Worm (Caenorhabditis elegans): Measurements from ENCODE around the gene C29H12.6.

The C29H12.6 gene

DNA sequence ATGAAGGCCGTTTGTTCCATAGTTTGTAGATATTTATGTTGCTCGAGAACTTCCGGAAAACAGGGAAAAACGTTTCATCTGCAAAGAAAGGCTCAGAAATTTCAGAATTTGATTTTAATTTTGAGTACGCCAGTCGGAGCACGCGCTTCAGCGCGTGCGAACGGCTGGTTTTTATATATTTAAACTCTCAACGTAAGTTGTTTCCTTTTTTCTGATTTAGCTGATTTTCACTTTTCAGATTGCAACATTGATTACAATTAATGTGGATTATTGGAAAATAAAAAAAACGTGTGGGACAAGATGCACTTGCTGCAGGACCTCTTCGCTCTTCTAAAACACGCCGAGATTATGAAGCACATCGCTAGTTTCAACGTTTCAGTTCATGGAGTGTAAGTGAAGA is 35.4 kb downstream of the C29H12.6 start, which contains the start of gene F21H12.3:
TSS of gene F21H12.3 (plus strand) at position 301 of the 400 bp plus-strand sequence.
- TF ChIP-seq egl-27 (tag; optimal IDR thresholded peaks at IDR 0.05) (no peak), nhr-237 (tag; optimal IDR thresholded peaks at IDR 0.05) (no peak), nhr-10 (tag; optimal IDR thresholded peaks at IDR 0.05) (no peak), snpc-4 (tag; optimal IDR thresholded peaks at IDR 0.05) (no peak), nhr-21 (tag; optimal IDR thresholded peaks at IDR 0.05) (no peak), elt-1 (tag; optimal IDR thresholded peaks at IDR 0.05) (no peak), mbf-1 (tag; optimal IDR thresholded peaks at IDR 0.05) (no peak), fos-1 (tag; optimal IDR thresholded peaks at IDR 0.05) (no peak), ztf-4 (tag; optimal IDR thresholded peaks at IDR 0.05) (no peak), lin-11 (tag; optimal IDR thresholded peaks at IDR 0.05) (no peak), ceh-16 (tag; optimal IDR thresholded peaks at IDR 0.05) (no peak), sma-3 (GFP tag; optimal IDR thresholded peaks at IDR 0.05) (no peak), lin-13 (GFP tag; optimal IDR thresholded peaks at IDR 0.05) (no peak), crh-2 (tag; optimal IDR thresholded peaks at IDR 0.05) (no peak), R02D3.7 (tag; optimal IDR thresholded peaks at IDR 0.05) (no peak), blmp-1 (tag; optimal IDR thresholded peaks at IDR 0.05; ENCODE audit: insufficient read depth) (no peak), alr-1 (tag; optimal IDR thresholded peaks at IDR 0.05) (no peak), sma-9 (GFP tag; optimal IDR thresholded peaks at IDR 0.05) (no peak), sma-9 (tag; optimal IDR thresholded peaks at IDR 0.05) (no peak)

ce11 chrII:6080743-6081142 is 37.3 kb downstream of the C29H12.6 start, which contains the start of gene fbf-1:
TSS of gene fbf-1 (minus strand) at chrII:6080843.
- TF ChIP-seq sma-9 (GFP tag; optimal IDR thresholded peaks at IDR 0.05): no peak
- TF ChIP-seq sma-9 (tag; optimal IDR thresholded peaks at IDR 0.05): no peak
- no peak for TF ChIP-seq lsy-2 (tag; optimal IDR thresholded peaks at IDR 0.05)
- no peak for TF ChIP-seq sma-3 (GFP tag; optimal IDR thresholded peaks at IDR 0.05)
- no peak for TF ChIP-seq ceh-82 (tag; optimal IDR thresholded peaks at IDR 0.05)
- TF ChIP-seq Y55F3AM.14 (GFP tag; optimal IDR thresholded peaks at IDR 0.05): no peak
- TF ChIP-seq ztf-4 (tag; optimal IDR thresholded peaks at IDR 0.05): no peak
- no peak for TF ChIP-seq gmeb-1 (tag; optimal IDR thresholded peaks at IDR 0.05)
- TF ChIP-seq ama-1 (optimal IDR thresholded peaks at IDR 0.05): no peak
- no peak for TF ChIP-seq peb-1 (tag; optimal IDR thresholded peaks at IDR 0.05)
- TF ChIP-seq skn-1 (tag; optimal IDR thresholded peaks at IDR 0.05): no peak
- TF ChIP-seq snpc-4 (tag; optimal IDR thresholded peaks at IDR 0.05): no peak
- TF ChIP-seq elt-1 (tag; optimal IDR thresholded peaks at IDR 0.05): no peak
- TF ChIP-seq fos-1 (tag; optimal IDR thresholded peaks at IDR 0.05): no peak
- TF ChIP-seq nhr-11 (tag; optimal IDR thresholded peaks at IDR 0.05): no peak
- TF ChIP-seq ztf-1 (GFP tag; conservative IDR thresholded peaks at IDR 0.05): no peak

DNA sequence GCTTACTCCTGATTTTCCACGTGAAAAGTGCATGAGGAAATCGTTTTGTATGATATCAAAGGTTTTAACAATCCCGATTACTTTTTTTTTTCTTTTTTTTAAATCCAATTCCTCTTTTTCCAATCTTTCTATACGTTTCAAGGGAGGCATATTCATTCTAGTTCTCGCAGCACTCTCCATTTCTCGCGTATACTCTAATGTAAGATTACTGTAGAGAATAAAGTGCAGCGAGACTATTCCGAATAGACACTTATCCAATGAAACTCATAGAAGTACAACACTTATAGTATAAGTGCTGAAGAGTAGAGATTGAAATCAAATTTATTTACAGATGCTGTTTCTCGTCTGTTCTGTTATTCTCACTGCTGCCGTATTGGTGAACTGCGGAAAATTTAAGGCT is 40.5 kb downstream of the C29H12.6 start, which contains the start of gene H12I13.6:
TSS of gene H12I13.6 (plus strand) at position 301 of the 400 bp plus-strand sequence.
- no peak for TF ChIP-seq ZK546.5 (tag; optimal IDR thresholded peaks at IDR 0.05)

DNA sequence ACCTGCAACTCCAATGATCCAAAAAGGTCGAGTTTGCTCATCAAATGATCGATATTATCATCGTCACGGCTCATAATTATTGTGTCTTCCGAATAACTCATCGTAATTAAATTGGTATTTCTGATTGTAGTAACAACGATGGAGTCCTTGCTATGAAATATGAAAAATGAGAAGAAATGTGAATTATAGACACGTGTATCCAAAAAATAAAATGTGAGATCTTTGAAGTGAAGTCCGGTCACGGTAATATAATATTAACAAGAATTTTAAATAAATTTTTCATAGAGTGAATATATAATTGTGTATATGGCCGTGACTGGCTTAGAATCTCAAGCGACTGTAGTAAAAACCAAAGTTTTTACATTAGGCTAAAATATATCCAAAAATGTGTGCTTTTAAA is 51.0 kb downstream of the C29H12.6 start, which contains the start of gene H12I13.1:
TSS of gene H12I13.1 (minus strand) at position 101 of the 400 bp plus-strand sequence.
- no peak for TF ChIP-seq sma-9 (GFP tag; optimal IDR thresholded peaks at IDR 0.05)
- TF ChIP-seq sma-9 (tag; optimal IDR thresholded peaks at IDR 0.05): no peak
- TF ChIP-seq R02D3.7 (tag; optimal IDR thresholded peaks at IDR 0.05): no peak
- TF ChIP-seq lin-39 (tag; optimal IDR thresholded peaks at IDR 0.05): no peak
- no peak for TF ChIP-seq nhr-6 (tag; optimal IDR thresholded peaks at IDR 0.05)
- no peak for TF ChIP-seq ama-1 (optimal IDR thresholded peaks at IDR 0.05)
- TF ChIP-seq ceh-16 (tag; optimal IDR thresholded peaks at IDR 0.05): no peak
- TF ChIP-seq nhr-129 (tag; optimal IDR thresholded peaks at IDR 0.05): no peak
- TF ChIP-seq sma-3 (GFP tag; optimal IDR thresholded peaks at IDR 0.05): no peak
- TF ChIP-seq unc-39 (tag; optimal IDR thresholded peaks at IDR 0.05): no peak
- TF ChIP-seq lsy-2 (tag; optimal IDR thresholded peaks at IDR 0.05): no peak
- TF ChIP-seq Y55F3AM.14 (GFP tag; optimal IDR thresholded peaks at IDR 0.05): no peak
- TF ChIP-seq elt-3 (tag; optimal IDR thresholded peaks at IDR 0.05): no peak
- TF ChIP-seq snpc-4 (tag; optimal IDR thresholded peaks at IDR 0.05): no peak
- TF ChIP-seq lin-13 (GFP tag; optimal IDR thresholded peaks at IDR 0.05): no peak
- no peak for TF ChIP-seq gmeb-1 (tag; optimal IDR thresholded peaks at IDR 0.05)

Data from whole organism, L2 larva.